Worm (Caenorhabditis elegans) whole organism, late embryonic: ENCODE data around the gene acr-24.

Experiments
- ceh-14 ChIP-seq: sonication (generic microtip); optimal IDR thresholded peaks from 2 replicates; lab custom pipeline; 2016; ENCODE audit warnings: missing genotype, missing genetic modification characterization, missing compliant biosample characterization
- ceh-30 ChIP-seq: fragments of 150-350 bp; optimal IDR thresholded peaks from 2 replicates; lab custom pipeline; 2014; ENCODE audit warnings: missing biosample characterization, missing genetic modification characterization
- ceh-45 ChIP-seq: fragments of 200-800 bp; sonication (Bioruptor generic); IDR thresholded peaks from 2 replicates; pipeline ENCODE4 v1.3.6; 2022; ENCODE audit warnings: missing genetic modification reagents, missing genetic modification characterization, missing compliant biosample characterization
- fkh-10 ChIP-seq: fragments of 150-350 bp; optimal IDR thresholded peaks from 2 replicates; lab custom pipeline; 2014; ENCODE audit warnings: missing biosample characterization, missing genetic modification reagents, missing genetic modification characterization
- lin-11 ChIP-seq: fragments of 200-800 bp; sonication (Bioruptor generic); optimal IDR thresholded peaks from 2 replicates; lab custom pipeline; 2018; ENCODE audit warnings: mild to moderate bottlenecking, missing genetic modification characterization, missing compliant biosample characterization
- madf-2 ChIP-seq: sonication (generic microtip); optimal IDR thresholded peaks from 2 replicates; lab custom pipeline; 2017; ENCODE audit warnings: missing genetic modification characterization, missing compliant biosample characterization
- nfya-1 ChIP-seq: sonication (generic microtip); optimal IDR thresholded peaks from 2 replicates; lab custom pipeline; 2017; ENCODE audit warnings: missing genetic modification characterization, mild to moderate bottlenecking, missing compliant biosample characterization, antibody characterized with exemption, moderate library complexity
- nhr-11 ChIP-seq: fragments of 150-350 bp; optimal IDR thresholded peaks from 2 replicates; lab custom pipeline; 2014; ENCODE audit warnings: missing biosample characterization, missing genetic modification characterization
- pat-9 ChIP-seq: fragments of 200-800 bp; sonication (Bioruptor generic); optimal IDR thresholded peaks from 2 replicates; lab custom pipeline; 2018; ENCODE audit warnings: mild to moderate bottlenecking, missing genetic modification characterization, moderate library complexity, missing compliant biosample characterization
- pax-1 ChIP-seq: fragments of 150-350 bp; optimal IDR thresholded peaks from 2 replicates; lab custom pipeline; 2014; ENCODE audit warnings: missing biosample characterization, missing genetic modification characterization
- ttx-3 ChIP-seq: sonication (generic microtip); optimal IDR thresholded peaks from 2 replicates; lab custom pipeline; 2016; ENCODE audit warnings: missing genetic modification reagents, missing genetic modification characterization, missing compliant biosample characterization
- zip-5 ChIP-seq: sonication (generic microtip); optimal IDR thresholded peaks from 2 replicates; lab custom pipeline; 2016; ENCODE audit warnings: missing genetic modification characterization, missing compliant biosample characterization

- TF ChIP-seq zip-5 (no peak), ceh-45 (GFP tag; lab: Robert Waterston, UW) (no peak), nhr-11 (tag; lab: Kevin White, UChicago) (no peak), pax-1 (tag; lab: Kevin White, UChicago) (no peak), madf-2 (no peak), lin-11 (tag; lab: Kevin White, UChicago) (no peak), ceh-30 (tag; lab: Kevin White, UChicago) (no peak), fkh-10 (no peak), nfya-1 (tag; lab: Kevin White, UChicago) (no peak), ttx-3 (tag; lab: Kevin White, UChicago) (no peak), pat-9 (tag; lab: Kevin White, UChicago) (no peak), ceh-14 (tag; lab: Kevin White, UChicago) (no peak)
Observed at ce11 chrIV:15559065-15559464, 61.7 kb downstream of the acr-24 start.
